Worm (Caenorhabditis elegans): ENCODE data around the gene rbmx-2.
A peak's percentile ranks its signal among the peaks of the same experiment; 100 is the strongest.

The rbmx-2 gene

DNA sequence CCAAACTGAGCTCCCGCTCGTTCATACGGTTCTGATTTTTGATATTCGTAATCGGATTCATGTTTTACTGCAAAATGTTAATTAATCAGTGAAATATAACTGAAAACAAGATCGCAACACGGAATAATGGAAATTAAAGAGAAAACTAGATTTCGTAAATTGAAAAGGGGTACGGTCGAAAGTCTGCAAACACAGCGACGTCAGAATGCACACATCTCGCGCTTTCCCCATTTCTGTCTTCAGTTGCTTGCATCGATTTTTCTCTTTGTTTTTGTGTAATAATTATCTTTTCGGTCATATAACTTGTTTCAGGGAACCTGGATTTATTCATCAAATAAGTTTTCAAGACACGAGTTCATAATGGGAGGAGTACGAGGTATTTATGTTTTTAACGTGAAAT is at the start of gene rbmx-2, which contains the start of gene C30B5.2:
Gene rbmx-2, minus strand, starts transcription at position 74 of the 400 bp plus-strand sequence.
Gene C30B5.2, plus strand, starts transcription at position 306 of the 400 bp plus-strand sequence.
- TF ChIP-seq unc-42 (tag; optimal IDR thresholded peaks at IDR 0.05): peak; percentile 86
- TF ChIP-seq ceh-45 (GFP tag; IDR thresholded peaks at IDR 0.05): no peak
- TF ChIP-seq ceh-48 (tag; optimal IDR thresholded peaks at IDR 0.05): peak; percentile 78
- TF ChIP-seq K02D7.2 (tag; optimal IDR thresholded peaks at IDR 0.05): no peak
- TF ChIP-seq unc-55 (GFP tag; optimal IDR thresholded peaks at IDR 0.05): no peak
- TF ChIP-seq sox-4 (tag; optimal IDR thresholded peaks at IDR 0.05): no peak
- no peak for TF ChIP-seq ceh-2 (tag; optimal IDR thresholded peaks at IDR 0.05)
- TF ChIP-seq Y22D7AL.16 (tag; optimal IDR thresholded peaks at IDR 0.05): no peak
- TF ChIP-seq unc-86 (tag; optimal IDR thresholded peaks at IDR 0.05): no peak
- TF ChIP-seq hlh-30 (tag; optimal IDR thresholded peaks at IDR 0.05; ENCODE audit: insufficient read depth): peak; percentile 37
- no peak for TF ChIP-seq T23F11.4 (GFP tag; optimal IDR thresholded peaks at IDR 0.05)
- TF ChIP-seq tbx-2 (tag; optimal IDR thresholded peaks at IDR 0.05): peak; percentile 10
- TF ChIP-seq sdc-2 (tag; optimal IDR thresholded peaks at IDR 0.05): no peak
- TF ChIP-seq ceh-18 (tag; optimal IDR thresholded peaks at IDR 0.05): no peak
- TF ChIP-seq che-1 (tag; optimal IDR thresholded peaks at IDR 0.05): no peak
- no peak for TF ChIP-seq elt-2 (tag; optimal IDR thresholded peaks at IDR 0.05)
- TF ChIP-seq mec-3 (tag; optimal IDR thresholded peaks at IDR 0.05; ENCODE audit: borderline replicate concordance): no peak
- no peak for TF ChIP-seq rnt-1 (tag; optimal IDR thresholded peaks at IDR 0.05)
- TF ChIP-seq ceh-14 (tag; optimal IDR thresholded peaks at IDR 0.05): no peak
- TF ChIP-seq fax-1 (tag; optimal IDR thresholded peaks at IDR 0.05): no peak
- peak; percentile 39 for TF ChIP-seq ceh-31 (tag; optimal IDR thresholded peaks at IDR 0.05)
- no peak for TF ChIP-seq nfya-1 (tag; optimal IDR thresholded peaks at IDR 0.05)
- TF ChIP-seq gmeb-2 (tag; optimal IDR thresholded peaks at IDR 0.05): no peak
- TF ChIP-seq K09A11.1 (tag; optimal IDR thresholded peaks at IDR 0.05; ENCODE audit: insufficient read depth): no peak
- TF ChIP-seq hlh-15 (tag; optimal IDR thresholded peaks at IDR 0.05): no peak
- no peak for TF ChIP-seq ceh-9 (tag; optimal IDR thresholded peaks at IDR 0.05)
- TF ChIP-seq pha-4 (tag; optimal IDR thresholded peaks at IDR 0.05): no peak
- no peak for TF ChIP-seq lin-11 (tag; optimal IDR thresholded peaks at IDR 0.05)
- no peak for TF ChIP-seq fkh-10 (GFP tag; optimal IDR thresholded peaks at IDR 0.05)
- no peak for TF ChIP-seq ets-4 (tag; optimal IDR thresholded peaks at IDR 0.05)
- TF ChIP-seq pag-3 (tag; optimal IDR thresholded peaks at IDR 0.05; ENCODE audit: borderline replicate concordance): no peak
- TF ChIP-seq F13H6.1 (tag; optimal IDR thresholded peaks at IDR 0.05): no peak
- peak; percentile 3 for TF ChIP-seq dve-1 (tag; optimal IDR thresholded peaks at IDR 0.05)
- no peak for TF ChIP-seq ceh-34 (tag; optimal IDR thresholded peaks at IDR 0.05)
- no peak for TF ChIP-seq hlh-8 (tag; optimal IDR thresholded peaks at IDR 0.05)
- TF ChIP-seq syd-9 (tag; optimal IDR thresholded peaks at IDR 0.05): no peak
- no peak for TF ChIP-seq nhr-232 (tag; optimal IDR thresholded peaks at IDR 0.05)
- no peak for TF ChIP-seq C08G9.2 (tag; optimal IDR thresholded peaks at IDR 0.05)

DNA sequence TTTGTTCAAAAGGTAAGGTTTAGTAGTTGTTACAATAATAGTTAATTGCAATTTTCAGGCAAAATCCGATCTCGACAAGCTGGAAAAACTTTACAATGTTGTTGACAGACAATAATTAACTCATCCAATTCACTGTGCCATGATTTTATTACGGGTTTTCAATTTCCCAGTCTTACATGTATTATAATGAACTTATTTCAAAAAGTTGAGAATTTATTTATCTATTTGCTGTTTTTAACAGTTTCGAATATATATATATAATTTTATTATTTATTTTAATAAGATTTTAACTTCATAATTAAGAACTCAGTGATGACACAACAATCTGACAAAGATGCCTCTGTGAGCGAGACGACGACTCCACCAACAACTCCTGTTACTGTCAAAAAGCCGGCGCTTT is 49.3 kb upstream of the rbmx-2 start, which contains the start of gene lelo-1:
Gene lelo-1, plus strand, starts transcription at position 301 of the 400 bp plus-strand sequence.
- TF ChIP-seq madf-2 (tag; optimal IDR thresholded peaks at IDR 0.05) (no peak), syd-9 (tag; optimal IDR thresholded peaks at IDR 0.05) (no peak), F13H6.1 (tag; optimal IDR thresholded peaks at IDR 0.05) (no peak)

- TF ChIP-seq elt-4 (tag; optimal IDR thresholded peaks at IDR 0.05) (no peak), ahr-1 (tag; optimal IDR thresholded peaks at IDR 0.05) (no peak)
Measured at ce11 chrII:6245199-6245702, 48.5 kb upstream of the rbmx-2 start, which contains the start of gene blos-4. Gene blos-4 (plus strand): TSS chrII:6245249.

Data from whole organism, late embryonic.